Fruit fly (Drosophila melanogaster) whole organism, embryonic: ENCODE data around the gene Ucp4A.

Source experiments
- Antp ChIP-seq: fragments of 200-800 bp; sonication (Bioruptor generic); optimal IDR thresholded peaks from 3 replicates; lab custom pipeline; 2016; ENCODE audit warnings: missing biosample characterization, missing genetic modification characterization
- CG1024 ChIP-seq: fragments of 200-800 bp; sonication (Bioruptor generic); IDR thresholded peaks from 2 replicates; pipeline ENCODE4 v1.3.6; 2022; ENCODE audit warnings: missing biosample characterization, missing genetic modification characterization
- CG10267 ChIP-seq: fragments of 200-800 bp; sonication (Bioruptor generic); optimal IDR thresholded peaks from 2 replicates; lab custom pipeline; 2018; ENCODE audit warnings: missing biosample characterization, mild to moderate bottlenecking, missing genetic modification characterization, moderate library complexity
- CG12104 ChIP-seq: fragments of 200-800 bp; sonication (Bioruptor generic); optimal IDR thresholded peaks from 3 replicates; lab custom pipeline; 2016; ENCODE audit warnings: missing biosample characterization, missing genetic modification characterization
- CG12155 ChIP-seq: fragments of 200-800 bp; sonication (Bioruptor generic); optimal IDR thresholded peaks from 3 replicates; lab custom pipeline; 2016; ENCODE audit warnings: missing biosample characterization, missing genetic modification characterization
- CG14965 ChIP-seq: fragments of 200-800 bp; sonication (Bioruptor generic); optimal IDR thresholded peaks from 2 replicates; lab custom pipeline; 2016; ENCODE audit warnings: missing biosample characterization, missing genetic modification characterization, borderline replicate concordance
- CG18476 ChIP-seq: fragments of 200-800 bp; sonication (Bioruptor generic); optimal IDR thresholded peaks from 2 replicates; lab custom pipeline; 2016; ENCODE audit warnings: missing biosample characterization, mild to moderate bottlenecking, missing genetic modification characterization
- CG2712 ChIP-seq: fragments of 200-800 bp; optimal IDR thresholded peaks from 3 replicates; lab custom pipeline; 2019; ENCODE audit warnings: missing biosample characterization, mild to moderate bottlenecking, missing genetic modification characterization, moderate library complexity
- CG31224 ChIP-seq: fragments of 200-800 bp; sonication (Bioruptor generic); IDR thresholded peaks from 2 replicates; pipeline ENCODE4 v1.3.6; 2022; ENCODE audit warnings: missing biosample characterization, missing genetic modification characterization
- CG3995 ChIP-seq: fragments of 200-800 bp; sonication (Bioruptor generic); optimal IDR thresholded peaks from 3 replicates; lab custom pipeline; 2016; ENCODE audit warnings: missing biosample characterization, missing genetic modification characterization
- CG43689 ChIP-seq: fragments of 200-800 bp; sonication (Bioruptor generic); IDR thresholded peaks from 2 replicates; pipeline ENCODE4 v1.3.6; 2022; ENCODE audit warnings: missing biosample characterization, missing genetic modification characterization
- CG6813 ChIP-seq: fragments of 200-800 bp; sonication (Bioruptor generic); optimal IDR thresholded peaks from 2 replicates; lab custom pipeline; 2017; ENCODE audit warnings: missing biosample characterization, missing genetic modification characterization, mild to moderate bottlenecking, moderate library complexity, missing genetic modification reagents
- CG7372 ChIP-seq: fragments of 200-800 bp; sonication (Bioruptor generic); IDR thresholded peaks from 2 replicates; pipeline ENCODE4 v1.3.6; 2022; ENCODE audit warnings: missing biosample characterization, missing genetic modification characterization
- CG7987 ChIP-seq: fragments of 200-800 bp; sonication (Bioruptor generic); optimal IDR thresholded peaks from 2 replicates; lab custom pipeline; 2018; ENCODE audit warnings: missing biosample characterization, mild to moderate bottlenecking, missing genetic modification characterization, moderate library complexity
- CG8765 ChIP-seq: fragments of 200-800 bp; sonication (Bioruptor generic); IDR thresholded peaks from 2 replicates; pipeline ENCODE4 v1.3.6; 2022; ENCODE audit warnings: missing biosample characterization, missing genetic modification characterization
- D ChIP-seq, 2 experiments: fragments of 200-800 bp in 1 of 2; fragments of >200 bp in 1 of 2; sonication (Bioruptor generic) in 1 of 2; optimal IDR thresholded peaks; 2 replicates in 1 of 2; 3 replicates in 1 of 2; lab custom pipeline; 2017; ENCODE audit warnings: mild to moderate bottlenecking in 1 of 2, missing biosample characterization in 1 of 2, missing genetic modification characterization in 1 of 2, missing genetic modification reagents in 1 of 2
- Dbx ChIP-seq: fragments of 200-800 bp; sonication (Bioruptor generic); IDR thresholded peaks from 3 replicates; pipeline ENCODE4 v1.3.6; 2022; ENCODE audit warnings: missing biosample characterization, missing genetic modification characterization
- Dip2 ChIP-seq: fragments of 200-800 bp; sonication (Bioruptor generic); IDR thresholded peaks from 2 replicates; pipeline ENCODE4 v1.3.6; 2022; ENCODE audit warnings: missing biosample characterization, missing genetic modification characterization
- Fer1 ChIP-seq: fragments of 200-800 bp; sonication (Bioruptor generic); optimal IDR thresholded peaks from 2 replicates; lab custom pipeline; 2017; ENCODE audit warnings: missing biosample characterization, mild to moderate bottlenecking, missing genetic modification characterization
- HLH4C ChIP-seq: fragments of 200-800 bp; sonication (Bioruptor generic); IDR thresholded peaks from 3 replicates; pipeline ENCODE4 v1.3.6; 2022; ENCODE audit warnings: missing biosample characterization, missing genetic modification characterization; ENCODE audit not compliant: partially characterized antibody
- Lhr ChIP-seq: fragments of 200-800 bp; sonication (Bioruptor generic); optimal IDR thresholded peaks from 3 replicates; lab custom pipeline; 2017; ENCODE audit warnings: mild to moderate bottlenecking, missing biosample characterization, missing genetic modification reagents, missing genetic modification characterization
- Lpt ChIP-seq: fragments of >200 bp; optimal IDR thresholded peaks from 2 replicates; lab custom pipeline; 2018; ENCODE audit warnings: missing biosample characterization, missing genetic modification characterization
- Med ChIP-seq: fragments of 200-800 bp; sonication (Bioruptor generic); peaks from one replicate; lab custom pipeline; 2016; ENCODE audit warnings: missing biosample characterization, missing genetic modification characterization, mild to moderate bottlenecking, inconsistent platforms, moderate library complexity
- Neu2 ChIP-seq: fragments of 200-800 bp; sonication (Bioruptor generic); optimal IDR thresholded peaks from 3 replicates; lab custom pipeline; 2016; ENCODE audit warnings: missing biosample characterization, missing genetic modification characterization, borderline replicate concordance
- Sry-β ChIP-seq: fragments of 200-800 bp; sonication (Bioruptor generic); optimal IDR thresholded peaks from 2 replicates; lab custom pipeline; 2018; ENCODE audit warnings: missing biosample characterization, mild to moderate bottlenecking, missing genetic modification characterization, moderate library complexity
- Trl ChIP-seq, 3 experiments: fragments of >200 bp in 2 of 3; fragments of 200-800 bp in 1 of 3; sonication (Bioruptor generic) in 1 of 3; optimal IDR thresholded peaks; 2 replicates in 1 of 3; 3 replicates in 2 of 3; lab custom pipeline; 2016 to 2017; ENCODE audit warnings: missing biosample characterization in 1 of 3, missing genetic modification characterization in 1 of 3
- bab2 ChIP-seq: fragments of 200-800 bp; sonication (Bioruptor generic); optimal IDR thresholded peaks from 2 replicates; lab custom pipeline; 2016; ENCODE audit warnings: missing biosample characterization, missing genetic modification characterization
- bbx ChIP-seq: fragments of 200-800 bp; sonication (Bioruptor generic); IDR thresholded peaks from 2 replicates; pipeline ENCODE4 v1.3.6; 2022; ENCODE audit warnings: missing biosample characterization, missing genetic modification characterization; ENCODE audit not compliant: partially characterized antibody
- bcd ChIP-seq: fragments of 200-800 bp; sonication (Bioruptor generic); optimal IDR thresholded peaks from 2 replicates; lab custom pipeline; 2017; ENCODE audit warnings: missing biosample characterization, mild to moderate bottlenecking, missing genetic modification characterization
- cad ChIP-seq: fragments of >200 bp; optimal IDR thresholded peaks from 2 replicates; lab custom pipeline; 2017; ENCODE audit warnings: missing biosample characterization, missing genetic modification characterization
- cato ChIP-seq: fragments of 200-800 bp; sonication (Bioruptor generic); optimal IDR thresholded peaks from 2 replicates; lab custom pipeline; 2016; ENCODE audit warnings: missing biosample characterization, missing genetic modification characterization, borderline replicate concordance
- chinmo ChIP-seq: fragments of 200-800 bp; sonication (Bioruptor generic); IDR thresholded peaks from 4 replicates; pipeline ENCODE4 v1.3.6; 2022; ENCODE audit warnings: missing biosample characterization, missing genetic modification characterization; ENCODE audit not compliant: partially characterized antibody
- crp ChIP-seq, 2 experiments: fragments of 200-800 bp; sonication (Bioruptor generic); optimal IDR thresholded peaks; 2 replicates in 1 of 2; 3 replicates in 1 of 2; lab custom pipeline; 2017; ENCODE audit warnings: missing biosample characterization in 2 of 2, missing genetic modification characterization in 2 of 2, mild to moderate bottlenecking in 1 of 2, moderate library complexity in 1 of 2
- cwo ChIP-seq: fragments of 200-800 bp; sonication (Bioruptor generic); optimal IDR thresholded peaks from 3 replicates; lab custom pipeline; 2017; ENCODE audit warnings: missing biosample characterization, missing genetic modification characterization, mild to moderate bottlenecking, moderate library complexity, missing genetic modification reagents
- gem ChIP-seq: fragments of 200-800 bp; sonication (Bioruptor generic); optimal IDR thresholded peaks from 2 replicates; lab custom pipeline; 2019; ENCODE audit warnings: missing biosample characterization, mild to moderate bottlenecking, missing genetic modification characterization, moderate library complexity
- gro ChIP-seq: fragments of 200-800 bp; sonication (Bioruptor generic); optimal IDR thresholded peaks from 2 replicates; lab custom pipeline; 2016; ENCODE audit warnings: missing biosample characterization, missing genetic modification characterization
- hb ChIP-seq: fragments of 200-800 bp; sonication (Bioruptor generic); IDR thresholded peaks from 3 replicates; pipeline ENCODE4 v1.3.6; 2022; ENCODE audit warnings: missing biosample characterization, missing genetic modification characterization; ENCODE audit not compliant: partially characterized antibody
- jing ChIP-seq: fragments of 200-800 bp; sonication (Bioruptor generic); optimal IDR thresholded peaks from 2 replicates; lab custom pipeline; 2018; ENCODE audit warnings: missing biosample characterization, mild to moderate bottlenecking, missing genetic modification characterization
- nom ChIP-seq: fragments of 200-800 bp; sonication (Bioruptor generic); optimal IDR thresholded peaks from 2 replicates; lab custom pipeline; 2017; ENCODE audit warnings: missing biosample characterization, missing genetic modification characterization, mild to moderate bottlenecking, moderate library complexity, missing genetic modification reagents
- pb ChIP-seq: fragments of 200-800 bp; sonication (Bioruptor generic); optimal IDR thresholded peaks from 3 replicates; lab custom pipeline; 2016; ENCODE audit warnings: missing biosample characterization, missing genetic modification characterization
- ro ChIP-seq: fragments of 200-800 bp; sonication (Bioruptor generic); IDR thresholded peaks from 2 replicates; pipeline ENCODE4 v1.3.6; 2022; ENCODE audit warnings: missing biosample characterization, missing genetic modification characterization
- sc ChIP-seq, 3 experiments: fragments of >200 bp in 2 of 3; fragments of 200-800 bp in 1 of 3; sonication (Bioruptor generic) in 1 of 3; optimal IDR thresholded peaks; 2 replicates in 2 of 3; 3 replicates in 1 of 3; lab custom pipeline; 2017; ENCODE audit warnings: mild to moderate bottlenecking in 1 of 3, missing biosample characterization in 1 of 3, missing genetic modification characterization in 1 of 3, missing genetic modification reagents in 1 of 3
- seq ChIP-seq: fragments of 200-800 bp; sonication (Bioruptor generic); IDR thresholded peaks from 2 replicates; pipeline ENCODE4 v1.3.6; 2022; ENCODE audit warnings: missing biosample characterization, missing genetic modification characterization
- stwl ChIP-seq: fragments of 200-800 bp; sonication (Bioruptor generic); optimal IDR thresholded peaks from 3 replicates; lab custom pipeline; 2018; ENCODE audit warnings: missing biosample characterization, mild to moderate bottlenecking, missing genetic modification characterization, moderate library complexity
- tup ChIP-seq: fragments of 200-800 bp; sonication (Bioruptor generic); optimal IDR thresholded peaks from 2 replicates; lab custom pipeline; 2016; ENCODE audit warnings: missing biosample characterization, mild to moderate bottlenecking, missing genetic modification characterization, moderate library complexity
- vvl ChIP-seq: fragments of 200-800 bp; sonication (Bioruptor generic); IDR thresholded peaks from 2 replicates; pipeline ENCODE4 v1.3.6; 2022; ENCODE audit warnings: missing biosample characterization, missing genetic modification characterization

Gene Ucp4A

DNA sequence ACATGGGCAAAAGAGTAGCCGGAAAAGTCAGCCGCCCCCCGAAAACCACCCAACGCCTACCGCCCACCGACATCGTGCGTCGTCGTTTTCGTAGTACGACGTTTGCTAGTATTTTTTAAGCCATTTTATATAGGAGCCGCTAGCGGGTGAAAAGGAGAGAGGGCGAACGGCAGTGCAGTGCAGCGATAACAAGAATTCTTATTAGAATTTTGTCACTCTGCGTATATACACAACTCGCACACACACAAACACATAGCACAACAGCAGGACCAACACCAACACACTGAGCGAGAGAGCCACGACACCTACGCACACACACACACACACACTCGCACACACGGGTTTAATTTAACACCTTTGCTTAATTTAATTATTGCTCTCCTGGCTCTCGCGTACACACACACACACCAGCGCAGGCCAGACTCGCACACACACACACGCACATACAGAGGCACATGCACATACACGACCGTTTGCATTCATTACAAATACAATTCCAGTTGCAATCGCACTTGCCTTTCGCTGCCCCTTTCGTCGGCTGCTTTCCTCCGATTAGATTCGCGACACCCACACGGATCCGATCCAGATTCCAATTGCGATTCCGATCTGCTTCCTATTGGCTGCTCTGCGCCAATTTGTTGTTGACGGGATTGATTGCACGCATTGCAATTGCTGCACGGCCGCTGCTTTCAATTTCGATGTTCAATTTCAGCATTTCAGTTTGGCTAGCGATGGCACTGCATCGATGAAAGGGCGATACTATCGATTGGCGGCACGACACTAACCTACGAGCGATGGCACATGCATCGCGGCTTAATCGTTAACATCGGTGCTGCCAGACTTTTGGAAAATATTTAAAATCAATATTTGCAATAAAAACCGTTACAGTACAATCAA, 17.7 kb upstream of the Ucp4A start, which contains the start of gene Socs16D (continued):
- TF ChIP-seq chinmo (GFP tag; lab: Robert Waterston, UW) (peak; percentile 98), Sry-β (GFP tag; lab: Kevin White, UChicago) (peak; percentile 6), D (optimal IDR thresholded peaks at IDR 0.05; lab: Kevin White, UChicago) (peak; percentile 20), D (GFP tag; optimal IDR thresholded peaks at IDR 0.05; lab: Kevin White, UChicago) (no peak), CG2712 (tag; lab: Kevin White, UChicago) (peak; percentile 43), CG14965 (GFP tag; lab: Kevin White, UChicago) (no peak), hb (GFP tag; lab: Robert Waterston, UW) (peak; percentile 97), CG43689 (GFP tag; lab: Robert Waterston, UW) (no peak), CG10267 (tag; lab: Kevin White, UChicago) (peak; percentile 71), cato (GFP tag; lab: Kevin White, UChicago) (no peak), jing (no peak), CG18476 (GFP tag; lab: Kevin White, UChicago) (no peak), vvl (GFP tag; lab: Robert Waterston, UW) (peak; percentile 41; the same call in 1 of the 2 replicates), CG12104 (GFP tag; lab: Kevin White, UChicago) (no peak), Antp (GFP tag; lab: Kevin White, UChicago) (peak; percentile 55), Fer1 (GFP tag; lab: Kevin White, UChicago) (peak; percentile 44), CG31224 (GFP tag; lab: Robert Waterston, UW) (no peak), gem (tag; lab: Kevin White, UChicago) (peak; percentile 30), bbx (GFP tag; lab: Robert Waterston, UW) (peak; percentile 98), seq (GFP tag; lab: Robert Waterston, UW) (no peak), cad (GFP tag; lab: Kevin White, UChicago) (no peak), CG3995 (GFP tag; lab: Kevin White, UChicago) (peak; percentile 53), Trl (optimal IDR thresholded peaks at IDR 0.05; lab: Kevin White, UChicago) (peak; percentile 61 to 78), Trl (GFP tag; optimal IDR thresholded peaks at IDR 0.05; lab: Kevin White, UChicago) (peak; percentile 55), CG12155 (GFP tag; lab: Kevin White, UChicago) (peak; percentile 36), sc (optimal IDR thresholded peaks at IDR 0.05; lab: Kevin White, UChicago) (no peak), sc (GFP tag; optimal IDR thresholded peaks at IDR 0.05; lab: Kevin White, UChicago) (no peak), bab2 (no peak), pb (GFP tag; lab: Kevin White, UChicago) (peak; percentile 35), CG8765 (0 out of 2 replicates have a peak, but pooled peaks have one; percentile 21), crp (GFP tag; optimal IDR thresholded peaks at IDR 0.05; lab: Kevin White, UChicago) (peak in 1 of 2 experiments; percentile 16), Med (GFP tag; lab: Kevin White, UChicago) (peak; percentile 91), stwl (peak; percentile 82), CG7987 (GFP tag; lab: Kevin White, UChicago) (peak; percentile 45), nom (GFP tag; lab: Kevin White, UChicago) (peak; percentile 73), Lhr (GFP tag; lab: Kevin White, UChicago) (peak; percentile 89), HLH4C (peak; percentile 94), CG1024 (GFP tag; lab: Robert Waterston, UW) (no peak), cwo (GFP tag; lab: Kevin White, UChicago) (peak; percentile 23), CG7372 (GFP tag; lab: Robert Waterston, UW) (no peak), CG6813 (GFP tag; lab: Kevin White, UChicago) (no peak), gro (GFP tag; lab: Kevin White, UChicago) (peak; percentile 77), ro (GFP tag; lab: Robert Waterston, UW) (no peak), bcd (GFP tag; lab: Kevin White, UChicago) (peak; percentile 50), tup (GFP tag; lab: Kevin White, UChicago) (no peak), Lpt (no peak), Neu2 (GFP tag; lab: Kevin White, UChicago) (no peak), Dbx (GFP tag; lab: Robert Waterston, UW) (peak; percentile 76), Dip2 (GFP tag; lab: Robert Waterston, UW) (no peak)
